Worm (Caenorhabditis elegans): ENCODE results near the gene srz-15.

srz-15 gene

ce11 chrIV:12892194-12892593 lies 23.4 kb upstream of the srz-15 start, which contains the start of gene K08D8.1:
K08D8.1 (plus strand) TSS chrIV:12892494.
- TF ChIP-seq ets-4 (tag; optimal IDR thresholded peaks at IDR 0.05) (no peak), syd-9 (tag; optimal IDR thresholded peaks at IDR 0.05) (no peak), ceh-48 (tag; optimal IDR thresholded peaks at IDR 0.05) (no peak), hlh-15 (tag; optimal IDR thresholded peaks at IDR 0.05) (no peak)

ce11 chrIV:12893166-12893565 lies 22.4 kb upstream of the srz-15 start, which contains the start of gene K08D8.12:
K08D8.12 (plus strand) TSS chrIV:12893466.
- TF ChIP-seq unc-42 (tag; optimal IDR thresholded peaks at IDR 0.05) (no peak), unc-3 (GFP tag; conservative IDR thresholded peaks at IDR 0.05) (no peak), unc-3 (tag; optimal IDR thresholded peaks at IDR 0.05) (no peak), dve-1 (tag; optimal IDR thresholded peaks at IDR 0.05) (no peak), F13H6.1 (tag; optimal IDR thresholded peaks at IDR 0.05) (no peak), ceh-6 (GFP tag; optimal IDR thresholded peaks at IDR 0.05) (no peak), tbx-7 (tag; optimal IDR thresholded peaks at IDR 0.05) (no peak), hlh-8 (tag; optimal IDR thresholded peaks at IDR 0.05) (no peak), ceh-18 (tag; optimal IDR thresholded peaks at IDR 0.05) (no peak), tbx-2 (tag; optimal IDR thresholded peaks at IDR 0.05) (no peak), lin-11 (tag; optimal IDR thresholded peaks at IDR 0.05) (no peak), pat-9 (tag; optimal IDR thresholded peaks at IDR 0.05) (no peak), nhr-232 (tag; optimal IDR thresholded peaks at IDR 0.05) (no peak), nhr-11 (tag; optimal IDR thresholded peaks at IDR 0.05) (no peak), ceh-19 (GFP tag; optimal IDR thresholded peaks at IDR 0.05) (no peak), K09A11.1 (tag; optimal IDR thresholded peaks at IDR 0.05; ENCODE audit: insufficient read depth) (no peak), madf-2 (tag; optimal IDR thresholded peaks at IDR 0.05) (no peak), gmeb-2 (tag; optimal IDR thresholded peaks at IDR 0.05) (no peak)

ce11 chrIV:12894996-12895395 lies 20.6 kb upstream of the srz-15 start, which contains the start of gene K08D8.11:
K08D8.11 (plus strand) TSS chrIV:12895296.
- TF ChIP-seq npax-4 (tag; optimal IDR thresholded peaks at IDR 0.05), result no peak
- TF ChIP-seq T23F11.4 (GFP tag; optimal IDR thresholded peaks at IDR 0.05), result no peak
- TF ChIP-seq pha-2 (tag; optimal IDR thresholded peaks at IDR 0.05), result no peak

- TF ChIP-seq hlh-30 (tag; optimal IDR thresholded peaks at IDR 0.05; ENCODE audit: insufficient read depth), result no peak
- TF ChIP-seq F13H6.1 (tag; optimal IDR thresholded peaks at IDR 0.05), result no peak
- TF ChIP-seq rnt-1 (tag; optimal IDR thresholded peaks at IDR 0.05), result no peak
- no peak for TF ChIP-seq ztf-16 (tag; optimal IDR thresholded peaks at IDR 0.05)
- no peak for TF ChIP-seq lin-11 (tag; optimal IDR thresholded peaks at IDR 0.05)
- TF ChIP-seq pha-4 (tag; optimal IDR thresholded peaks at IDR 0.05), result no peak
- TF ChIP-seq pag-3 (tag; optimal IDR thresholded peaks at IDR 0.05; ENCODE audit: borderline replicate concordance), result no peak
- TF ChIP-seq sdc-2 (tag; optimal IDR thresholded peaks at IDR 0.05), result no peak
- TF ChIP-seq fkh-6 (tag; optimal IDR thresholded peaks at IDR 0.05), result no peak
- no peak for TF ChIP-seq tbx-7 (tag; optimal IDR thresholded peaks at IDR 0.05)
- no peak for TF ChIP-seq C08G9.2 (tag; optimal IDR thresholded peaks at IDR 0.05)
These were observed 19.2 kb upstream of the srz-15 start, which contains the start of gene K08D8.7 for ce11 chrIV:12896371-12896882. K08D8.7 (plus strand) TSS chrIV:12896832.

- no peak for TF ChIP-seq F13H6.1 (tag; optimal IDR thresholded peaks at IDR 0.05)
- no peak for TF ChIP-seq ama-1 (optimal IDR thresholded peaks at IDR 0.05)
- TF ChIP-seq rnt-1 (tag; optimal IDR thresholded peaks at IDR 0.05), result no peak
These were observed 18.4 kb upstream of the srz-15 start for ce11 chrIV:12897146-12897545.
